Fruit fly (Drosophila melanogaster): Measurements from ENCODE around the gene Osi24.

Gene Osi24

dm6 chr3R:6211041-6211377 lies 12.4 kb downstream of the Osi24 start:
- no peak for TF ChIP-seq CG17801 (GFP tag; optimal IDR thresholded peaks at IDR 0.05; ENCODE audit: partially characterized antibody)

- TF ChIP-seq CG17801 (GFP tag; optimal IDR thresholded peaks at IDR 0.05; ENCODE audit: partially characterized antibody), result no peak
Observed at dm6 chr3R:6214227-6214626, 15.6 kb downstream of the Osi24 start.

dm6 chr3R:6215053-6215882 lies 16.7 kb downstream of the Osi24 start, which contains the start of gene Osi3:
Gene Osi3, plus strand, starts transcription at chr3R:6215832.
- no peak for TF ChIP-seq CG17801 (GFP tag; optimal IDR thresholded peaks at IDR 0.05; ENCODE audit: partially characterized antibody)

dm6 chr3R:6221681-6222080 lies 23.1 kb downstream of the Osi24 start, which contains the start of gene Osi4:
Gene Osi4, minus strand, starts transcription at chr3R:6221781.
- no peak for TF ChIP-seq CG17801 (GFP tag; optimal IDR thresholded peaks at IDR 0.05; ENCODE audit: partially characterized antibody)

dm6 chr3R:6222119-6222518 lies 23.5 kb downstream of the Osi24 start:
- no peak for TF ChIP-seq CG17801 (GFP tag; optimal IDR thresholded peaks at IDR 0.05; ENCODE audit: partially characterized antibody)

dm6 chr3R:6226156-6226555 lies 27.5 kb downstream of the Osi24 start:
- no peak for TF ChIP-seq CG17801 (GFP tag; optimal IDR thresholded peaks at IDR 0.05; ENCODE audit: partially characterized antibody)

- no peak for TF ChIP-seq CG17801 (GFP tag; optimal IDR thresholded peaks at IDR 0.05; ENCODE audit: partially characterized antibody)
Observed at dm6 chr3R:6226997-6227562, 28.5 kb downstream of the Osi24 start, which contains the start of gene Osi5. Gene Osi5, plus strand, starts transcription at chr3R:6227512.

dm6 chr3R:6229055-6229841 lies 30.6 kb downstream of the Osi24 start:
- no peak for TF ChIP-seq CG17801 (GFP tag; optimal IDR thresholded peaks at IDR 0.05; ENCODE audit: partially characterized antibody)

dm6 chr3R:6230298-6230697 lies 31.7 kb downstream of the Osi24 start:
- TF ChIP-seq CG17801 (GFP tag; optimal IDR thresholded peaks at IDR 0.05; ENCODE audit: partially characterized antibody), result no peak

- no peak for TF ChIP-seq CG17801 (GFP tag; optimal IDR thresholded peaks at IDR 0.05; ENCODE audit: partially characterized antibody)
Observed at dm6 chr3R:6231391-6231790, 32.8 kb downstream of the Osi24 start.

- no peak for TF ChIP-seq CG17801 (GFP tag; optimal IDR thresholded peaks at IDR 0.05; ENCODE audit: partially characterized antibody)
Observed at dm6 chr3R:6233104-6233503, 34.5 kb downstream of the Osi24 start.

- no peak for TF ChIP-seq CG17801 (GFP tag; optimal IDR thresholded peaks at IDR 0.05; ENCODE audit: partially characterized antibody)
Observed at dm6 chr3R:6234189-6234758, 35.7 kb downstream of the Osi24 start, which contains the start of gene Osi6. Gene Osi6, plus strand, starts transcription at chr3R:6234708.

dm6 chr3R:6238977-6239376 lies 40.4 kb downstream of the Osi24 start:
- no peak for TF ChIP-seq CG17801 (GFP tag; optimal IDR thresholded peaks at IDR 0.05; ENCODE audit: partially characterized antibody)

dm6 chr3R:6240263-6240662 lies 41.7 kb downstream of the Osi24 start:
- TF ChIP-seq CG17801 (GFP tag; optimal IDR thresholded peaks at IDR 0.05; ENCODE audit: partially characterized antibody), result no peak

dm6 chr3R:6241289-6241688 lies 42.7 kb downstream of the Osi24 start:
- no peak for TF ChIP-seq CG17801 (GFP tag; optimal IDR thresholded peaks at IDR 0.05; ENCODE audit: partially characterized antibody)

Measured in ovary, adult (tissue).